Fruit fly (Drosophila melanogaster) whole organism, pupa: ENCODE data around the gene Cipc.

Experiments used
- CG13204 ChIP-seq: fragments of 200-800 bp; sonication (Bioruptor generic); optimal IDR thresholded peaks from 2 replicates; lab custom pipeline; 2018; ENCODE audit warnings: missing biosample characterization, mild to moderate bottlenecking, missing genetic modification characterization, moderate library complexity
- CG14655 ChIP-seq: fragments of 200-800 bp; sonication (Bioruptor generic); optimal IDR thresholded peaks from 3 replicates; lab custom pipeline; 2017; ENCODE audit warnings: mild to moderate bottlenecking, missing biosample characterization, missing genetic modification reagents, missing genetic modification characterization
- CG32121 ChIP-seq: fragments of 200-800 bp; sonication (Bioruptor generic); IDR thresholded peaks from 2 replicates; pipeline ENCODE4 v1.3.6; 2022; ENCODE audit warnings: missing biosample characterization, missing genetic modification characterization
- CG34367 ChIP-seq: fragments of 200-800 bp; sonication (Bioruptor generic); optimal IDR thresholded peaks from 2 replicates; lab custom pipeline; 2018; ENCODE audit warnings: missing biosample characterization, mild to moderate bottlenecking, missing genetic modification characterization
- CG4496 ChIP-seq: fragments of 200-800 bp; sonication (Bioruptor generic); IDR thresholded peaks from 3 replicates; pipeline ENCODE4 v1.3.6; 2022; ENCODE audit warnings: missing biosample characterization, missing genetic modification characterization
- CG8301 ChIP-seq: fragments of 200-800 bp; sonication (Bioruptor generic); optimal IDR thresholded peaks from 2 replicates; lab custom pipeline; 2018; ENCODE audit warnings: missing biosample characterization, mild to moderate bottlenecking, missing genetic modification characterization
- EcR ChIP-seq: fragments of 200-800 bp; sonication (Bioruptor generic); optimal IDR thresholded peaks from 3 replicates; lab custom pipeline; 2019; ENCODE audit warnings: missing biosample characterization, missing genetic modification characterization, mild to moderate bottlenecking, moderate library complexity, missing genetic modification reagents
- Ets98B ChIP-seq: fragments of 200-800 bp; sonication (Bioruptor generic); IDR thresholded peaks from 2 replicates; pipeline ENCODE4 v1.3.6; 2022; ENCODE audit warnings: missing biosample characterization, missing genetic modification characterization
- Snoo ChIP-seq: fragments of 200-800 bp; sonication (Bioruptor generic); optimal IDR thresholded peaks from 3 replicates; lab custom pipeline; 2017; ENCODE audit warnings: missing biosample characterization, mild to moderate bottlenecking, missing genetic modification characterization, inconsistent platforms
- fd96Ca ChIP-seq: fragments of 200-800 bp; sonication (Bioruptor generic); IDR thresholded peaks from 3 replicates; pipeline ENCODE4 v1.3.6; 2022; ENCODE audit warnings: missing biosample characterization, missing genetic modification characterization
- gl ChIP-seq: fragments of 200-800 bp; sonication (Bioruptor generic); optimal IDR thresholded peaks from 2 replicates; lab custom pipeline; 2018; ENCODE audit warnings: missing biosample characterization, mild to moderate bottlenecking, missing genetic modification characterization

DNA sequence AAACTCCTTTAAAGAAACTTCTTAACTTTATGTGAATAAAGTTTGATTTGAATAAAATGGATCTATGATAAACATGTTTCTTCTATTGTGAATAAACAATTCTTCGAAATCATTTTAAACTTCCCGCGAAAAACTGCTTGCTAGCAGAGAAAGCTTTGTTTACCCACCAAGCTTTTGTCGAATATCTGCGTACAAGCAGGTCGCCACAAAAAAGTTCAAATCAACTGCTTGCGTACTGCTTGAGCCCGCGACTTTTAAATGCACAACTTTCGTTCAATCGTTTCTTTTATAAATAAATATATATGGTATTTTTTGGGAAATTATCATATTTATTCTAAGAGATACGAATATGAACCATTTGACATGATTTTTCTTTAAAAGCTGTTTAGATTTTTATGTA, 3.2 kb upstream of the Cipc start:
- no peak for TF ChIP-seq fd96Ca
- no peak for TF ChIP-seq Snoo
- TF ChIP-seq EcR, result no peak
- no peak for TF ChIP-seq CG8301 (tag; lab: Kevin White, UChicago)
- TF ChIP-seq CG13204, result no peak
- TF ChIP-seq CG32121 (GFP tag; lab: Robert Waterston, UW), result no peak
- TF ChIP-seq CG4496, result no peak
- TF ChIP-seq CG34367 (tag; lab: Kevin White, UChicago), result no peak
- no peak for TF ChIP-seq Ets98B (GFP tag; lab: Robert Waterston, UW)
- no peak for TF ChIP-seq CG14655 (GFP tag; lab: Kevin White, UChicago)
- no peak for TF ChIP-seq gl (tag; lab: Kevin White, UChicago)
